Worm (Caenorhabditis elegans) whole organism, L2 larva: ENCODE results near the gene C54G10.1.
A peak's percentile ranks its signal among the peaks of the same experiment; 100 is the strongest.

Experiments used
- C34F6.9 ChIP-seq: fragments of 150-350 bp; optimal IDR thresholded peaks from 2 replicates; lab custom pipeline; 2014; ENCODE audit warnings: missing biosample characterization, missing genetic modification characterization
- F13H6.1 ChIP-seq: sonication (generic microtip); optimal IDR thresholded peaks from 2 replicates; lab custom pipeline; 2016; ENCODE audit warnings: missing genetic modification characterization, missing compliant biosample characterization
- R02D3.7 ChIP-seq: fragments of 150-350 bp; optimal IDR thresholded peaks from 2 replicates; lab custom pipeline; 2014; ENCODE audit warnings: missing biosample characterization, missing genetic modification characterization
- Y55F3AM.14 ChIP-seq: fragments of 200-800 bp; sonication (Bioruptor generic); optimal IDR thresholded peaks from 2 replicates; lab custom pipeline; 2018; ENCODE audit warnings: mild to moderate bottlenecking, missing genetic modification characterization, missing compliant biosample characterization
- ZK546.5 ChIP-seq: sonication (generic microtip); optimal IDR thresholded peaks from 2 replicates; lab custom pipeline; 2017; ENCODE audit warnings: missing biosample characterization, missing genetic modification characterization
- ama-1 ChIP-seq: fragments of 150-350 bp; optimal IDR thresholded peaks from 2 replicates; lab custom pipeline; 2018; ENCODE audit warnings: inconsistent platforms
- blmp-1 ChIP-seq: sonication (generic microtip); optimal IDR thresholded peaks from 2 replicates; lab custom pipeline; 2017; ENCODE audit warnings: missing genetic modification characterization, mild to moderate bottlenecking, missing compliant biosample characterization, antibody characterized with exemption, moderate library complexity; ENCODE audit not compliant: insufficient read depth
- ceh-16 ChIP-seq: fragments of 150-350 bp; optimal IDR thresholded peaks from 2 replicates; lab custom pipeline; 2014; ENCODE audit warnings: missing biosample characterization, missing genetic modification characterization
- crh-2 ChIP-seq: sonication (generic microtip); optimal IDR thresholded peaks from 2 replicates; lab custom pipeline; 2017; ENCODE audit warnings: missing biosample characterization, missing genetic modification characterization
- dmd-4 ChIP-seq: sonication (generic microtip); optimal IDR thresholded peaks from 2 replicates; lab custom pipeline; 2017; ENCODE audit warnings: missing biosample characterization, missing genetic modification characterization
- egl-27 ChIP-seq: sonication (generic microtip); optimal IDR thresholded peaks from 3 replicates; lab custom pipeline; 2017; ENCODE audit warnings: missing biosample characterization, missing genetic modification reagents, missing genetic modification characterization
- fos-1 ChIP-seq: fragments of 150-350 bp; optimal IDR thresholded peaks from 2 replicates; lab custom pipeline; 2014; ENCODE audit warnings: missing biosample characterization, missing genetic modification characterization
- lin-11 ChIP-seq: fragments of 150-350 bp; sonication (generic microtip); optimal IDR thresholded peaks from 2 replicates; lab custom pipeline; 2014; ENCODE audit warnings: missing biosample characterization, missing genetic modification characterization, inconsistent platforms, mixed read lengths
- lin-13 ChIP-seq: fragments of 150-350 bp; optimal IDR thresholded peaks from 2 replicates; lab custom pipeline; 2014; ENCODE audit warnings: missing biosample characterization, missing genetic modification reagents, missing genetic modification characterization
- lin-39 ChIP-seq: fragments of 150-350 bp; optimal IDR thresholded peaks from 2 replicates; lab custom pipeline; 2014; ENCODE audit warnings: missing biosample characterization, missing genetic modification reagents, missing genetic modification characterization
- mab-5 ChIP-seq: fragments of 150-350 bp; optimal IDR thresholded peaks from 2 replicates; lab custom pipeline; 2014; ENCODE audit warnings: missing biosample characterization, missing genetic modification characterization
- mbf-1 ChIP-seq: sonication (generic microtip); optimal IDR thresholded peaks from 2 replicates; lab custom pipeline; 2017; ENCODE audit warnings: missing biosample characterization, missing genetic modification characterization
- mdl-1 ChIP-seq, 2 experiments: fragments of 150-350 bp in 1 of 2; sonication (generic microtip) in 1 of 2; optimal IDR thresholded peaks; 2 replicates each; lab custom pipeline; 2017; ENCODE audit warnings: missing biosample characterization in 2 of 2, missing genetic modification characterization in 2 of 2
- nhr-10 ChIP-seq: sonication (generic microtip); optimal IDR thresholded peaks from 2 replicates; lab custom pipeline; 2017; ENCODE audit warnings: missing biosample characterization, missing genetic modification characterization
- nhr-11 ChIP-seq: fragments of 150-350 bp; optimal IDR thresholded peaks from 2 replicates; lab custom pipeline; 2014; ENCODE audit warnings: missing biosample characterization, missing genetic modification characterization
- nhr-12 ChIP-seq: fragments of 150-350 bp; optimal IDR thresholded peaks from 2 replicates; lab custom pipeline; 2014; ENCODE audit warnings: missing biosample characterization, missing genetic modification characterization
- nhr-129 ChIP-seq: fragments of 150-350 bp; optimal IDR thresholded peaks from 2 replicates; lab custom pipeline; 2014; ENCODE audit warnings: missing biosample characterization, missing genetic modification characterization
- nhr-23 ChIP-seq: fragments of 150-350 bp; optimal IDR thresholded peaks from 2 replicates; lab custom pipeline; 2014; ENCODE audit warnings: missing biosample characterization, missing genetic modification reagents, missing genetic modification characterization
- nhr-237 ChIP-seq: fragments of 150-350 bp; optimal IDR thresholded peaks from 2 replicates; lab custom pipeline; 2014; ENCODE audit warnings: missing biosample characterization, missing genetic modification characterization
- nhr-25 ChIP-seq: fragments of 150-350 bp; sonication (generic microtip); optimal IDR thresholded peaks from 3 replicates; lab custom pipeline; 2014; ENCODE audit warnings: missing biosample characterization, missing genetic modification characterization
- sem-4 ChIP-seq: fragments of 150-350 bp; optimal IDR thresholded peaks from 2 replicates; lab custom pipeline; 2014; ENCODE audit warnings: missing biosample characterization, missing genetic modification reagents, missing genetic modification characterization
- skn-1 ChIP-seq: sonication (generic microtip); optimal IDR thresholded peaks from 2 replicates; lab custom pipeline; 2017; ENCODE audit warnings: missing biosample characterization, missing genetic modification characterization
- sma-3 ChIP-seq: sonication (generic microtip); optimal IDR thresholded peaks from 2 replicates; lab custom pipeline; 2016; ENCODE audit warnings: missing genetic modification reagents, missing genetic modification characterization, missing compliant biosample characterization
- sma-9 ChIP-seq, 2 experiments: fragments of 150-350 bp in 1 of 2; sonication (generic microtip) in 1 of 2; optimal IDR thresholded peaks; 2 replicates each; lab custom pipeline; 2014 to 2016; ENCODE audit warnings: missing genetic modification characterization in 2 of 2, mild to moderate bottlenecking in 1 of 2, missing biosample characterization in 1 of 2, missing compliant biosample characterization in 1 of 2, missing genetic modification reagents in 1 of 2, moderate library complexity in 1 of 2
- unc-55 ChIP-seq: fragments of 150-350 bp; sonication (generic microtip); optimal IDR thresholded peaks from 3 replicates; lab custom pipeline; 2014; ENCODE audit warnings: missing biosample characterization, missing genetic modification reagents, missing genetic modification characterization
- unc-62 ChIP-seq: fragments of 150-350 bp; optimal IDR thresholded peaks from 2 replicates; lab custom pipeline; 2014; ENCODE audit warnings: missing biosample characterization, missing genetic modification reagents, missing genetic modification characterization
- zag-1 ChIP-seq: fragments of 150-350 bp; optimal IDR thresholded peaks from 2 replicates; lab custom pipeline; 2014; ENCODE audit warnings: missing biosample characterization, missing genetic modification characterization
- ztf-1 ChIP-seq: fragments of 200-800 bp; sonication (Bioruptor generic); conservative IDR thresholded peaks from 2 replicates; pipeline ENCODE4 v1.3.6; 2022; ENCODE audit warnings: missing genetic modification characterization, missing compliant biosample characterization
- ztf-11 ChIP-seq: sonication (generic microtip); optimal IDR thresholded peaks from 2 replicates; lab custom pipeline; 2017; ENCODE audit warnings: missing biosample characterization, missing genetic modification characterization
- ztf-4 ChIP-seq: fragments of 150-350 bp; optimal IDR thresholded peaks from 2 replicates; lab custom pipeline; 2014; ENCODE audit warnings: missing biosample characterization, missing genetic modification characterization

C54G10.1 gene

DNA sequence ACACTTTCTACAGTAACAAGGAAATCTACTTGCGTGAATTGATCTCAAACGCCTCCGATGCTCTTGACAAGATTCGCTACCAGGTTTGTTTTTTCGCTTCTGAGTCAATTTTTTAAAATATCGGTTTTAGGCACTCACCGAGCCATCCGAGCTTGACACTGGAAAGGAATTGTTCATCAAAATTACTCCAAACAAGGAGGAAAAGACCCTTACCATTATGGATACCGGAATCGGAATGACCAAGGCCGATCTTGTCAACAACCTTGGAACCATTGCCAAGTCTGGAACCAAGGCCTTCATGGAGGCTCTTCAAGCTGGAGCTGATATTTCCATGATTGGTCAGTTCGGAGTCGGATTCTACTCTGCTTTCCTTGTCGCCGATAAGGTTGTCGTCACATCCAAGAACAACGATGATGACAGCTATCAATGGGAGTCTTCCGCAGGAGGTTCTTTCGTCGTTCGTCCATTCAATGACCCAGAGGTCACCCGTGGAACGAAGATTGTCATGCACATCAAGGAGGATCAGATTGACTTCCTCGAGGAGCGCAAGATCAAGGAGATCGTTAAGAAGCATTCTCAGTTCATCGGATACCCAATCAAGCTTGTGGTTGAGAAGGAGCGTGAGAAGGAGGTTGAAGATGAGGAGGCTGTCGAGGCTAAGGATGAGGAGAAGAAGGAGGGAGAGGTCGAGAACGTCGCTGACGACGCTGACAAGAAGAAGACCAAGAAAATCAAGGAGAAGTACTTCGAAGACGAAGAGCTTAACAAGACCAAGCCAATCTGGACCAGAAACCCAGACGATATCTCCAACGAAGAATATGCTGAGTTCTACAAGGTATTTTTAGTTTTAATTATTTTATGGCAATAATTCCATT, 45.6 kb downstream of the C54G10.1 start:
- TF ChIP-seq nhr-129 = peak; percentile 32
- no peak for TF ChIP-seq nhr-11
- TF ChIP-seq egl-27 (tag; lab: Kevin White, UChicago) = no peak
- TF ChIP-seq mdl-1 (tag; optimal IDR thresholded peaks at IDR 0.05; lab: Kevin White, UChicago) = no peak
- no peak for TF ChIP-seq fos-1 (tag; lab: Kevin White, UChicago)
- TF ChIP-seq ama-1 = peak; percentile 90
- TF ChIP-seq zag-1 = no peak
- no peak for TF ChIP-seq crh-2 (tag; lab: Kevin White, UChicago)
- TF ChIP-seq skn-1 (tag; lab: Kevin White, UChicago) = peak; percentile 12
- no peak for TF ChIP-seq Y55F3AM.14 (GFP tag; lab: Kevin White, UChicago)
- TF ChIP-seq nhr-10 = no peak

DNA sequence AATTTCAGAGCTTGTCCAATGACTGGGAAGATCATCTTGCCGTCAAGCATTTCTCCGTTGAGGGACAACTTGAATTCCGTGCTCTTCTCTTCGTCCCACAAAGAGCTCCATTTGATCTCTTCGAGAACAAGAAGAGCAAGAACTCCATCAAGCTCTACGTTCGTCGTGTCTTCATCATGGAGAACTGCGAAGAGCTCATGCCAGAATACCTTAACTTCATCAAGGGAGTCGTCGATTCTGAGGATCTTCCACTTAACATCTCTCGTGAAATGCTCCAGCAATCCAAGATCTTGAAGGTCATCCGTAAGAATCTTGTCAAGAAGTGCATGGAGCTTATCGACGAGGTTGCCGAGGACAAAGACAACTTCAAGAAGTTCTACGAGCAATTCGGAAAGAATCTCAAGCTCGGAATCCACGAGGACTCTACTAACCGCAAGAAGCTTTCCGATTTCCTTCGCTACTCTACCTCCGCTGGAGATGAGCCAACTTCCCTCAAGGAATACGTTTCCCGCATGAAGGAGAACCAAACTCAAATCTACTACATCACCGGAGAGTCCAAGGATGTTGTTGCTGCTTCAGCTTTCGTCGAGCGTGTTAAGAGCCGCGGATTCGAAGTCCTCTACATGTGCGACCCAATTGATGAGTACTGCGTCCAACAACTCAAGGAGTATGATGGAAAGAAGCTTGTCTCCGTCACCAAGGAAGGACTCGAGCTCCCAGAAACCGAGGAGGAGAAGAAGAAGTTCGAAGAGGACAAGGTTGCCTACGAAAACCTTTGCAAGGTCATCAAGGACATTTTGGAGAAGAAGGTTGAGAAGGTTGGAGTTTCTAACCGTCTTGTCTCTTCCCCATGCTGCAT, 46.4 kb downstream of the C54G10.1 start:
- TF ChIP-seq C34F6.9 (tag; lab: Kevin White, UChicago) = no peak
- TF ChIP-seq skn-1 (tag; lab: Kevin White, UChicago) = peak; percentile 21
- TF ChIP-seq F13H6.1 = no peak
- no peak for TF ChIP-seq sma-3 (GFP tag; lab: Kevin White, UChicago)
- no peak for TF ChIP-seq crh-2 (tag; lab: Kevin White, UChicago)
- TF ChIP-seq nhr-23 (tag; lab: Kevin White, UChicago) = no peak
- TF ChIP-seq ceh-16 (tag; lab: Kevin White, UChicago) = no peak
- TF ChIP-seq nhr-10 = no peak
- TF ChIP-seq sma-9 (GFP tag; optimal IDR thresholded peaks at IDR 0.05; lab: Kevin White, UChicago) = no peak
- TF ChIP-seq sma-9 (tag; optimal IDR thresholded peaks at IDR 0.05; lab: Kevin White, UChicago) = no peak
- no peak for TF ChIP-seq lin-39 (tag; lab: Kevin White, UChicago)
- no peak for TF ChIP-seq dmd-4 (tag; lab: Kevin White, UChicago)
- TF ChIP-seq nhr-25 (tag; lab: Kevin White, UChicago) = no peak
- no peak for TF ChIP-seq nhr-12 (tag; lab: Kevin White, UChicago)
- no peak for TF ChIP-seq ztf-11 (tag; lab: Kevin White, UChicago)
- TF ChIP-seq mbf-1 (tag; lab: Kevin White, UChicago) = no peak
- TF ChIP-seq mab-5 (tag; lab: Kevin White, UChicago) = no peak
- no peak for TF ChIP-seq blmp-1 (tag; lab: Kevin White, UChicago)
- TF ChIP-seq sem-4 (tag; lab: Kevin White, UChicago) = no peak
- no peak for TF ChIP-seq ZK546.5 (tag; lab: Kevin White, UChicago)
- TF ChIP-seq nhr-237 (tag; lab: Kevin White, UChicago) = no peak
- TF ChIP-seq unc-55 (GFP tag; lab: Kevin White, UChicago) = no peak
- no peak for TF ChIP-seq nhr-11
- peak; percentile 60 for TF ChIP-seq ama-1
- TF ChIP-seq fos-1 (tag; lab: Kevin White, UChicago) = no peak
- TF ChIP-seq unc-62 (GFP tag; lab: Kevin White, UChicago) = no peak
- TF ChIP-seq lin-11 (tag; lab: Kevin White, UChicago) = peak; percentile 56
- no peak for TF ChIP-seq lin-13 (GFP tag; lab: Kevin White, UChicago)
- TF ChIP-seq ztf-4 (tag; lab: Kevin White, UChicago) = peak; percentile 16
- no peak for TF ChIP-seq egl-27 (tag; lab: Kevin White, UChicago)
- TF ChIP-seq R02D3.7 (tag; lab: Kevin White, UChicago) = no peak
- no peak for TF ChIP-seq ztf-1
- no peak for TF ChIP-seq zag-1
